Worm (Caenorhabditis elegans) whole organism, L1 larva: ENCODE results near the gene usp-50.
"Not testable (repeated sequence)": the region's sequence is repeated elsewhere in the genome, so short reads cannot be mapped to it uniquely, and the experiment has no call there.

Experiments used
- C04F5.9 ChIP-seq: sonication (generic microtip); optimal IDR thresholded peaks from 2 replicates; lab custom pipeline; 2016; ENCODE audit warnings: missing genetic modification characterization, missing compliant biosample characterization
- C16A3.4 ChIP-seq: fragments of 150-350 bp; optimal IDR thresholded peaks from 2 replicates; lab custom pipeline; 2014; ENCODE audit warnings: missing biosample characterization, missing genetic modification characterization
- Y116A8C.19 ChIP-seq: sonication (generic microtip); optimal IDR thresholded peaks from 2 replicates; lab custom pipeline; 2016; ENCODE audit warnings: missing compliant biosample characterization, missing genetic modification characterization, borderline replicate concordance
- aly-2 ChIP-seq: fragments of 150-350 bp; optimal IDR thresholded peaks from 2 replicates; lab custom pipeline; 2014; ENCODE audit warnings: missing biosample characterization, missing genetic modification characterization
- blmp-1 ChIP-seq: fragments of 150-350 bp; optimal IDR thresholded peaks from 2 replicates; lab custom pipeline; 2014; ENCODE audit warnings: missing biosample characterization, missing genetic modification characterization
- ceh-82 ChIP-seq, 3 experiments: fragments of 150-350 bp in 1 of 3; sonication (generic microtip) in 2 of 3; optimal IDR thresholded peaks; 2 replicates each; lab custom pipeline; 2014 to 2017; ENCODE audit warnings: missing biosample characterization in 3 of 3, missing genetic modification characterization in 3 of 3
- dpl-1 ChIP-seq, 3 experiments: fragments of 150-350 bp in 2 of 3; sonication (generic microtip) in 1 of 3; optimal IDR thresholded peaks; 2 replicates each; lab custom pipeline; 2014 to 2017; ENCODE audit warnings: missing biosample characterization in 3 of 3, missing genetic modification characterization in 3 of 3, missing genetic modification reagents in 3 of 3
- efl-1 ChIP-seq, 4 experiments: fragments of 150-350 bp; optimal IDR thresholded peaks in 3 of 4; peaks in 1 of 4; 1 replicate in 1 of 4; 2 replicates in 3 of 4; lab custom pipeline; 2014; ENCODE audit warnings: missing biosample characterization in 2 of 4, missing genetic modification characterization in 2 of 4, missing genetic modification reagents in 2 of 4
- elt-3 ChIP-seq, 6 experiments: fragments of 150-350 bp in 1 of 6; sonication (generic microtip); optimal IDR thresholded peaks; 2 replicates each; lab custom pipeline; 2017 to 2018; ENCODE audit warnings: missing biosample characterization in 6 of 6, missing genetic modification characterization in 6 of 6, inconsistent platforms in 1 of 6
- ets-5 ChIP-seq: fragments of 200-800 bp; sonication (Bioruptor generic); IDR thresholded peaks from 2 replicates; pipeline ENCODE4 v1.3.6; 2022; ENCODE audit warnings: missing genetic modification characterization, missing compliant biosample characterization
- hlh-17 ChIP-seq: fragments of 200-800 bp; sonication (Bioruptor generic); optimal IDR thresholded peaks from 2 replicates; lab custom pipeline; 2018; ENCODE audit warnings: missing genetic modification characterization, mild to moderate bottlenecking, missing compliant biosample characterization, moderate library complexity, borderline replicate concordance
- isw-1 ChIP-seq: fragments of 200-800 bp; sonication (Bioruptor generic); IDR thresholded peaks from 2 replicates; pipeline ENCODE4 v1.3.6; 2022; ENCODE audit warnings: missing genetic modification characterization, missing compliant biosample characterization
- jun-1 ChIP-seq: fragments of 150-350 bp; optimal IDR thresholded peaks from 2 replicates; lab custom pipeline; 2014; ENCODE audit warnings: missing biosample characterization, missing genetic modification reagents, missing genetic modification characterization
- lin-14 ChIP-seq: fragments of 200-800 bp; sonication (Bioruptor generic); optimal IDR thresholded peaks from 2 replicates; lab custom pipeline; 2018; ENCODE audit warnings: mild to moderate bottlenecking, missing genetic modification characterization, moderate library complexity, missing compliant biosample characterization
- lin-35 ChIP-seq, 2 experiments: fragments of 150-350 bp; optimal IDR thresholded peaks; 2 replicates each; lab custom pipeline; 2014; ENCODE audit warnings: missing biosample characterization in 2 of 2, missing genetic modification characterization in 2 of 2, missing genetic modification reagents in 2 of 2
- lir-3 ChIP-seq: sonication (generic microtip); optimal IDR thresholded peaks from 2 replicates; lab custom pipeline; 2016; ENCODE audit warnings: mild to moderate bottlenecking, missing genetic modification characterization, moderate library complexity, missing compliant biosample characterization; ENCODE audit not compliant: poor library complexity
- lsy-2 ChIP-seq, 2 experiments: fragments of 150-350 bp; optimal IDR thresholded peaks; 2 replicates each; lab custom pipeline; 2014; ENCODE audit warnings: missing biosample characterization in 2 of 2, missing genetic modification characterization in 2 of 2
- mef-2 ChIP-seq: fragments of 150-350 bp; optimal IDR thresholded peaks from 2 replicates; lab custom pipeline; 2014; ENCODE audit warnings: missing biosample characterization, missing genetic modification characterization
- mep-1 ChIP-seq: fragments of 150-350 bp; optimal IDR thresholded peaks from 2 replicates; lab custom pipeline; 2014; ENCODE audit warnings: missing biosample characterization, missing genetic modification characterization
- nhr-19 ChIP-seq: fragments of 200-800 bp; sonication (Bioruptor generic); conservative IDR thresholded peaks from 2 replicates; pipeline ENCODE4 v1.3.6; 2022; ENCODE audit warnings: missing genetic modification characterization, missing compliant biosample characterization
- nhr-20 ChIP-seq: sonication (generic microtip); optimal IDR thresholded peaks from 2 replicates; lab custom pipeline; 2016; ENCODE audit warnings: mild to moderate bottlenecking, missing genetic modification characterization, missing compliant biosample characterization
- nhr-71 ChIP-seq: sonication (generic microtip); optimal IDR thresholded peaks from 2 replicates; lab custom pipeline; 2016; ENCODE audit warnings: mild to moderate bottlenecking, missing genetic modification characterization, moderate library complexity, missing compliant biosample characterization
- nhr-76 ChIP-seq: sonication (generic microtip); optimal IDR thresholded peaks from 2 replicates; lab custom pipeline; 2017; ENCODE audit warnings: missing biosample characterization, missing genetic modification characterization
- nhr-77 ChIP-seq: fragments of 150-350 bp; optimal IDR thresholded peaks from 2 replicates; lab custom pipeline; 2014; ENCODE audit warnings: missing biosample characterization, missing genetic modification characterization
- nhr-85 ChIP-seq: sonication (generic microtip); peaks from one replicate; lab custom pipeline; 2016; ENCODE audit warnings: missing genetic modification characterization, inconsistent platforms, missing compliant biosample characterization
- nhr-90 ChIP-seq: sonication (generic microtip); optimal IDR thresholded peaks from 2 replicates; lab custom pipeline; 2016; ENCODE audit warnings: mild to moderate bottlenecking, missing genetic modification characterization, missing compliant biosample characterization; ENCODE audit not compliant: poor library complexity
- pax-3 ChIP-seq: fragments of 200-800 bp; sonication (Bioruptor generic); optimal IDR thresholded peaks from 2 replicates; lab custom pipeline; 2018; ENCODE audit warnings: mild to moderate bottlenecking, missing genetic modification characterization, moderate library complexity, missing compliant biosample characterization
- snu-23 ChIP-seq: sonication (generic microtip); optimal IDR thresholded peaks from 2 replicates; lab custom pipeline; 2016; ENCODE audit warnings: missing genetic modification characterization, missing compliant biosample characterization
- sox-4 ChIP-seq: sonication (generic microtip); optimal IDR thresholded peaks from 2 replicates; lab custom pipeline; 2016; ENCODE audit warnings: missing genetic modification characterization, missing compliant biosample characterization
- tbx-2 ChIP-seq: sonication (generic microtip); optimal IDR thresholded peaks from 2 replicates; lab custom pipeline; 2016; ENCODE audit warnings: missing genetic modification characterization, missing compliant biosample characterization
- unc-130 ChIP-seq: fragments of 150-350 bp; optimal IDR thresholded peaks from 2 replicates; lab custom pipeline; 2017; ENCODE audit warnings: missing biosample characterization, missing genetic modification characterization, inconsistent platforms
- unc-86 ChIP-seq: sonication (generic microtip); optimal IDR thresholded peaks from 2 replicates; lab custom pipeline; 2016; ENCODE audit warnings: missing genetic modification characterization, missing compliant biosample characterization
- unc-98 ChIP-seq: fragments of 200-800 bp; sonication (Bioruptor generic); IDR thresholded peaks from 2 replicates; pipeline ENCODE4 v1.3.6; 2022; ENCODE audit warnings: missing genetic modification characterization, missing compliant biosample characterization
- zag-1 ChIP-seq: fragments of 150-350 bp; optimal IDR thresholded peaks from 2 replicates; lab custom pipeline; 2014; ENCODE audit warnings: missing biosample characterization, missing genetic modification characterization
- zip-4 ChIP-seq: fragments of 200-800 bp; sonication (Bioruptor generic); optimal IDR thresholded peaks from 2 replicates; lab custom pipeline; 2018; ENCODE audit warnings: mild to moderate bottlenecking, missing genetic modification characterization, moderate library complexity, missing compliant biosample characterization
- ztf-11 ChIP-seq, 2 experiments: sonication (generic microtip); optimal IDR thresholded peaks; 2 replicates each; lab custom pipeline; 2016 to 2017; ENCODE audit warnings: missing genetic modification characterization in 2 of 2, missing biosample characterization in 1 of 2, missing compliant biosample characterization in 1 of 2

The usp-50 gene

ce11 chrV:17899503-17899902 is 25.2 kb upstream of the usp-50 start, which contains the start of gene fbxa-157:
Gene fbxa-157, plus strand, starts transcription at chrV:17899803.
- TF ChIP-seq unc-98 (GFP tag; lab: Robert Waterston, UW) (no peak), Y116A8C.19 (tag; lab: Kevin White, UChicago) (no peak), pax-3 (tag; lab: Kevin White, UChicago) (no peak), nhr-76 (tag; lab: Kevin White, UChicago) (no peak), ets-5 (GFP tag; lab: Robert Waterston, UW) (no peak), blmp-1 (no peak), nhr-90 (tag; lab: Kevin White, UChicago) (no peak)
- TF ChIP-seq, all 84 proteins: peak for 0

ce11 chrV:17903829-17904228 is 20.9 kb upstream of the usp-50 start, which contains the start of gene C06H5.14:
Gene C06H5.14, plus strand, starts transcription at chrV:17904129.
- not testable (repeated sequence) for TF ChIP-seq isw-1; tbx-2 (tag; lab: Kevin White, UChicago); ets-5 (GFP tag; lab: Robert Waterston, UW)
- TF ChIP-seq, all 84 proteins: peak for 0; not testable (repeated sequence) for 84

ce11 chrV:17905765-17906164 is 19.0 kb upstream of the usp-50 start:
- TF ChIP-seq dpl-1 (GFP tag; optimal IDR thresholded peaks at IDR 0.05; lab: Kevin White, UChicago) (peak in 1 of 3 experiments; percentile 2), nhr-71 (tag; lab: Kevin White, UChicago) (peak; percentile 12), C16A3.4 (tag; lab: Kevin White, UChicago) (peak; percentile 31), unc-130 (tag; lab: Kevin White, UChicago) (no peak), lin-14 (GFP tag; lab: Kevin White, UChicago) (peak; percentile 72), ztf-11 (tag; optimal IDR thresholded peaks at IDR 0.05; lab: Kevin White, UChicago) (no peak), nhr-20 (tag; lab: Kevin White, UChicago) (peak; percentile 38), mep-1 (tag; lab: Kevin White, UChicago) (peak; percentile 19), lir-3 (tag; lab: Kevin White, UChicago) (no peak), hlh-17 (GFP tag; lab: Kevin White, UChicago) (no peak), mef-2 (tag; lab: Kevin White, UChicago) (no peak), blmp-1 (peak; percentile 97), lin-35 (GFP tag; optimal IDR thresholded peaks at IDR 0.05; lab: Kevin White, UChicago) (peak in 1 of 2 experiments; percentile 49), elt-3 (tag; optimal IDR thresholded peaks at IDR 0.05; lab: Kevin White, UChicago) (peak in 1 of 6 experiments; percentile 52), nhr-19 (GFP tag; lab: Robert Waterston, UW) (peak; percentile 7; the same call in 1 of the 2 replicates), sox-4 (tag; lab: Kevin White, UChicago) (no peak), C04F5.9 (tag; lab: Kevin White, UChicago) (no peak), lsy-2 (tag; optimal IDR thresholded peaks at IDR 0.05; lab: Kevin White, UChicago) (peak in 1 of 2 experiments; percentile 18), snu-23 (peak; percentile 43), efl-1 (optimal IDR thresholded peaks at IDR 0.05; lab: Kevin White, UChicago) (no peak), efl-1 (GFP tag; optimal IDR thresholded peaks at IDR 0.05 in 1 of 2; lab: Kevin White, UChicago) (peak in 1 of 2 experiments; percentile 86), nhr-77 (no peak), nhr-85 (tag; lab: Kevin White, UChicago) (peak; percentile 84)

- peak in 2 of 6 experiments; percentile 17 to 23 for TF ChIP-seq elt-3 (tag; optimal IDR thresholded peaks at IDR 0.05; lab: Kevin White, UChicago)
- TF ChIP-seq jun-1, result no peak
- TF ChIP-seq unc-130 (tag; lab: Kevin White, UChicago), result no peak
- no peak for TF ChIP-seq ceh-82 (tag; optimal IDR thresholded peaks at IDR 0.05; lab: Kevin White, UChicago)
- no peak for TF ChIP-seq nhr-20 (tag; lab: Kevin White, UChicago)
- TF ChIP-seq aly-2 (tag; lab: Kevin White, UChicago), result no peak
- TF ChIP-seq zip-4 (GFP tag; lab: Kevin White, UChicago), result no peak
- no peak for TF ChIP-seq nhr-71 (tag; lab: Kevin White, UChicago)
- no peak for TF ChIP-seq sox-4 (tag; lab: Kevin White, UChicago)
- no peak for TF ChIP-seq zag-1
- TF ChIP-seq unc-86 (tag; lab: Kevin White, UChicago), result no peak
- TF ChIP-seq blmp-1, result peak; percentile 75
Observed at ce11 chrV:17910019-17910418, 14.7 kb upstream of the usp-50 start, which contains the start of gene dcar-1. Gene dcar-1, plus strand, starts transcription at chrV:17910319.
